Fruit fly (Drosophila melanogaster) whole organism, embryonic: ENCODE measurements around the gene dock.

ENCODE experiments used
- Abd-B ChIP-seq: fragments of 200-800 bp; sonication (Bioruptor generic); optimal IDR thresholded peaks from 2 replicates; lab custom pipeline; 2018; ENCODE audit warnings: missing biosample characterization, mild to moderate bottlenecking, missing genetic modification characterization, moderate library complexity
- Atf3 ChIP-seq: fragments of 200-800 bp; sonication (Bioruptor generic); optimal IDR thresholded peaks from 3 replicates; lab custom pipeline; 2016; ENCODE audit warnings: missing biosample characterization, missing genetic modification characterization
- CG6765 ChIP-seq: fragments of 200-800 bp; sonication (Bioruptor generic); optimal IDR thresholded peaks from 3 replicates; lab custom pipeline; 2017; ENCODE audit warnings: missing biosample characterization, mild to moderate bottlenecking, missing genetic modification characterization
- CG8359 ChIP-seq: fragments of 200-800 bp; sonication (Bioruptor generic); optimal IDR thresholded peaks from 2 replicates; lab custom pipeline; 2017; ENCODE audit warnings: missing biosample characterization, mild to moderate bottlenecking, missing genetic modification characterization, borderline replicate concordance
- PHDP ChIP-seq: fragments of 200-800 bp; sonication (Bioruptor generic); optimal IDR thresholded peaks from 3 replicates; lab custom pipeline; 2018; ENCODE audit warnings: missing biosample characterization, mild to moderate bottlenecking, missing genetic modification characterization, moderate library complexity
- danr ChIP-seq: fragments of 200-800 bp; sonication (Bioruptor generic); IDR thresholded peaks from 2 replicates; pipeline ENCODE4 v1.3.6; 2022; ENCODE audit warnings: missing biosample characterization, missing genetic modification characterization
- pho ChIP-seq: fragments of 200-800 bp; sonication (Bioruptor generic); optimal IDR thresholded peaks from 2 replicates; lab custom pipeline; 2016; ENCODE audit warnings: missing biosample characterization, missing genetic modification characterization
- slbo ChIP-seq: fragments of 200-800 bp; sonication (Bioruptor generic); IDR thresholded peaks from 2 replicates; pipeline ENCODE4 v1.3.6; 2022; ENCODE audit warnings: missing biosample characterization, missing genetic modification characterization
- toy ChIP-seq: fragments of 200-800 bp; sonication (Bioruptor generic); IDR thresholded peaks from 2 replicates; pipeline ENCODE4 v1.3.6; 2022; ENCODE audit warnings: missing biosample characterization, missing genetic modification characterization

dm6 chr2L:845341-846004, 19.7 kb downstream of the dock start:
- peak; percentile 94 for TF ChIP-seq slbo (GFP tag; lab: Robert Waterston, UW)
- peak; percentile 83 for TF ChIP-seq CG6765
- no peak; the same call in 1 of the 2 replicates for TF ChIP-seq toy (GFP tag; lab: Robert Waterston, UW)
- peak; percentile 37 for TF ChIP-seq CG8359 (GFP tag; lab: Kevin White, UChicago)
- TF ChIP-seq danr (GFP tag; lab: Robert Waterston, UW): peak; percentile 73; the same call in 1 of the 2 replicates
- peak; percentile 78 for TF ChIP-seq Abd-B (GFP tag; lab: Kevin White, UChicago)
- TF ChIP-seq PHDP (tag; lab: Kevin White, UChicago): peak; percentile 88
- TF ChIP-seq Atf3 (GFP tag; lab: Kevin White, UChicago): peak; percentile 81
- TF ChIP-seq pho (GFP tag; lab: Kevin White, UChicago): peak; percentile 85
